Worm (Caenorhabditis elegans) whole organism, L2 larva: ENCODE measurements around the gene T04C12.7.

ENCODE experiments used
- C34F6.9 ChIP-seq: fragments of 150-350 bp; optimal IDR thresholded peaks from 2 replicates; lab custom pipeline; 2014; ENCODE audit warnings: missing biosample characterization, missing genetic modification characterization
- F13H6.1 ChIP-seq: sonication (generic microtip); optimal IDR thresholded peaks from 2 replicates; lab custom pipeline; 2016; ENCODE audit warnings: missing genetic modification characterization, missing compliant biosample characterization
- ZK546.5 ChIP-seq: sonication (generic microtip); optimal IDR thresholded peaks from 2 replicates; lab custom pipeline; 2017; ENCODE audit warnings: missing biosample characterization, missing genetic modification characterization
- blmp-1 ChIP-seq: sonication (generic microtip); optimal IDR thresholded peaks from 2 replicates; lab custom pipeline; 2017; ENCODE audit warnings: missing genetic modification characterization, mild to moderate bottlenecking, missing compliant biosample characterization, antibody characterized with exemption, moderate library complexity; ENCODE audit not compliant: insufficient read depth
- ceh-16 ChIP-seq: fragments of 150-350 bp; optimal IDR thresholded peaks from 2 replicates; lab custom pipeline; 2014; ENCODE audit warnings: missing biosample characterization, missing genetic modification characterization
- crh-2 ChIP-seq: sonication (generic microtip); optimal IDR thresholded peaks from 2 replicates; lab custom pipeline; 2017; ENCODE audit warnings: missing biosample characterization, missing genetic modification characterization
- egl-27 ChIP-seq: sonication (generic microtip); optimal IDR thresholded peaks from 3 replicates; lab custom pipeline; 2017; ENCODE audit warnings: missing biosample characterization, missing genetic modification reagents, missing genetic modification characterization
- elt-3 ChIP-seq: sonication (generic microtip); optimal IDR thresholded peaks from 2 replicates; lab custom pipeline; 2017; ENCODE audit warnings: missing biosample characterization, missing genetic modification characterization
- lin-13 ChIP-seq: fragments of 150-350 bp; optimal IDR thresholded peaks from 2 replicates; lab custom pipeline; 2014; ENCODE audit warnings: missing biosample characterization, missing genetic modification reagents, missing genetic modification characterization
- lin-39 ChIP-seq: fragments of 150-350 bp; optimal IDR thresholded peaks from 2 replicates; lab custom pipeline; 2014; ENCODE audit warnings: missing biosample characterization, missing genetic modification reagents, missing genetic modification characterization
- lsy-2 ChIP-seq, 2 experiments: fragments of 150-350 bp in 1 of 2; sonication (generic microtip) in 1 of 2; optimal IDR thresholded peaks; 2 replicates each; lab custom pipeline; 2014 to 2017; ENCODE audit warnings: missing biosample characterization in 2 of 2, missing genetic modification characterization in 2 of 2
- mdl-1 ChIP-seq, 2 experiments: fragments of 150-350 bp in 1 of 2; sonication (generic microtip) in 1 of 2; optimal IDR thresholded peaks; 2 replicates each; lab custom pipeline; 2017; ENCODE audit warnings: missing biosample characterization in 2 of 2, missing genetic modification characterization in 2 of 2
- nhr-10 ChIP-seq: sonication (generic microtip); optimal IDR thresholded peaks from 2 replicates; lab custom pipeline; 2017; ENCODE audit warnings: missing biosample characterization, missing genetic modification characterization
- nhr-11 ChIP-seq: fragments of 150-350 bp; optimal IDR thresholded peaks from 2 replicates; lab custom pipeline; 2014; ENCODE audit warnings: missing biosample characterization, missing genetic modification characterization
- nhr-12 ChIP-seq: fragments of 150-350 bp; optimal IDR thresholded peaks from 2 replicates; lab custom pipeline; 2014; ENCODE audit warnings: missing biosample characterization, missing genetic modification characterization
- nhr-129 ChIP-seq: fragments of 150-350 bp; optimal IDR thresholded peaks from 2 replicates; lab custom pipeline; 2014; ENCODE audit warnings: missing biosample characterization, missing genetic modification characterization
- nhr-21 ChIP-seq: fragments of 150-350 bp; optimal IDR thresholded peaks from 2 replicates; lab custom pipeline; 2014; ENCODE audit warnings: missing biosample characterization, missing genetic modification characterization
- nhr-23 ChIP-seq: fragments of 150-350 bp; optimal IDR thresholded peaks from 2 replicates; lab custom pipeline; 2014; ENCODE audit warnings: missing biosample characterization, missing genetic modification reagents, missing genetic modification characterization
- nhr-237 ChIP-seq: fragments of 150-350 bp; optimal IDR thresholded peaks from 2 replicates; lab custom pipeline; 2014; ENCODE audit warnings: missing biosample characterization, missing genetic modification characterization
- nhr-25 ChIP-seq: fragments of 150-350 bp; sonication (generic microtip); optimal IDR thresholded peaks from 3 replicates; lab custom pipeline; 2014; ENCODE audit warnings: missing biosample characterization, missing genetic modification characterization
- nhr-77 ChIP-seq: fragments of 150-350 bp; optimal IDR thresholded peaks from 2 replicates; lab custom pipeline; 2014; ENCODE audit warnings: missing biosample characterization, missing genetic modification characterization
- peb-1 ChIP-seq: fragments of 150-350 bp; optimal IDR thresholded peaks from 2 replicates; lab custom pipeline; 2014; ENCODE audit warnings: missing biosample characterization, missing genetic modification characterization
- skn-1 ChIP-seq: sonication (generic microtip); optimal IDR thresholded peaks from 2 replicates; lab custom pipeline; 2017; ENCODE audit warnings: missing biosample characterization, missing genetic modification characterization
- sma-3 ChIP-seq: sonication (generic microtip); optimal IDR thresholded peaks from 2 replicates; lab custom pipeline; 2016; ENCODE audit warnings: missing genetic modification reagents, missing genetic modification characterization, missing compliant biosample characterization
- unc-39 ChIP-seq: fragments of 150-350 bp; optimal IDR thresholded peaks from 2 replicates; lab custom pipeline; 2014; ENCODE audit warnings: missing biosample characterization, missing genetic modification characterization
- unc-55 ChIP-seq: fragments of 150-350 bp; sonication (generic microtip); optimal IDR thresholded peaks from 3 replicates; lab custom pipeline; 2014; ENCODE audit warnings: missing biosample characterization, missing genetic modification reagents, missing genetic modification characterization
- unc-62 ChIP-seq: fragments of 150-350 bp; optimal IDR thresholded peaks from 2 replicates; lab custom pipeline; 2014; ENCODE audit warnings: missing biosample characterization, missing genetic modification reagents, missing genetic modification characterization
- ztf-1 ChIP-seq: fragments of 200-800 bp; sonication (Bioruptor generic); conservative IDR thresholded peaks from 2 replicates; pipeline ENCODE4 v1.3.6; 2022; ENCODE audit warnings: missing genetic modification characterization, missing compliant biosample characterization

The T04C12.7 gene

DNA sequence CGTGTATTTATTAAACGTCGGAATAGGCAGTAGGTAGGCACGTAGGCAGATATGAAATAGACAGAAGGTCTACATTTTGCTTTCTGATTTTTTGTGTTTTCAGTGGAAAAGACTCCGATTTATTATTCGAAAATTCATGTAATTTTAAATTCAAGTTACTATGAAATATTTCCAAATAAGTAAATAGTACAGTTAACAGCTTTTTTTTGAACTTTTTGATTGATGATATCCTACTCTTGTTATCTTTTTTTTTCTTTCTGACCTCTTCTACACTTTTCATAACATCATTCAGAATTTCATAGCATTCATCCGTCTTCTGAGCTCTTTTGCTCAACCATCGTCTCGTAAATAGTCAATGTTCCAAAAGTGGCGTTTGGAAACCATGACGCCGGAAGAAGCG is 44.7 kb downstream of the T04C12.7 start, which contains the start of gene cdkl-1:
cdkl-1 (plus strand) TSS at position 301 of the 400 bp plus-strand sequence.
- TF ChIP-seq nhr-12 (tag; lab: Kevin White, UChicago) (no peak), nhr-77 (tag; lab: Kevin White, UChicago) (no peak), mdl-1 (tag; optimal IDR thresholded peaks at IDR 0.05; lab: Kevin White, UChicago) (no peak), nhr-11 (tag; lab: Kevin White, UChicago) (no peak), unc-62 (GFP tag; lab: Kevin White, UChicago) (no peak), nhr-10 (tag; lab: Kevin White, UChicago) (no peak), lin-13 (no peak), crh-2 (tag; lab: Kevin White, UChicago) (no peak), unc-39 (tag; lab: Kevin White, UChicago) (no peak), ceh-16 (tag; lab: Kevin White, UChicago) (no peak), nhr-21 (tag; lab: Kevin White, UChicago) (no peak), lsy-2 (tag; optimal IDR thresholded peaks at IDR 0.05; lab: Kevin White, UChicago) (no peak), peb-1 (tag; lab: Kevin White, UChicago) (no peak), sma-3 (GFP tag; lab: Kevin White, UChicago) (no peak), ZK546.5 (tag; lab: Kevin White, UChicago) (no peak), egl-27 (no peak), nhr-25 (tag; lab: Kevin White, UChicago) (no peak), skn-1 (tag; lab: Kevin White, UChicago) (no peak), nhr-129 (tag; lab: Kevin White, UChicago) (no peak)

DNA sequence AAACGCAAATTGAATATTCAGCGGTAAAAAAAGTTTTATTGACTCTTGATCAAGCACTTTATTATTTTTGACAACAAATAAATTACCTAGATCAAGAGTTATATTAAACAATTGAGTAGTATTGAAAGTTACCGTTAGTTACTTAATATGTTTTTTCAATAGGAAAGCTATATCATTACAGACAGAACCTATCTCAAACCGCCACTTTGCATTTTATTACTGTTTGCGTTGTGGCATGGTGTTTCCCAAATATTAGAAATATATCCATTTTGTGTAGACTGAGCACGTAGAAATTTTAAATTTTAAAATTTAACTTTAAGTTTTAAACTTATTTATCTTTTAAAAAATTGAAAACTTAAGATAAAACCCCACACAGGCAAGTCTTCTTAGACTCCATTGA is 50.5 kb downstream of the T04C12.7 start:
- TF ChIP-seq unc-55 (GFP tag; lab: Kevin White, UChicago), result no peak
- no peak for TF ChIP-seq blmp-1 (tag; lab: Kevin White, UChicago)
- TF ChIP-seq ztf-1 (GFP tag; lab: Robert Waterston, UW), result no peak
- TF ChIP-seq elt-3 (tag; lab: Kevin White, UChicago), result no peak
- no peak for TF ChIP-seq C34F6.9 (tag; lab: Kevin White, UChicago)
- no peak for TF ChIP-seq lin-13
- TF ChIP-seq nhr-25 (tag; lab: Kevin White, UChicago), result no peak
- no peak for TF ChIP-seq nhr-23 (tag; lab: Kevin White, UChicago)
- TF ChIP-seq F13H6.1 (tag; lab: Kevin White, UChicago), result no peak
- TF ChIP-seq lin-39 (tag; lab: Kevin White, UChicago), result no peak
- no peak for TF ChIP-seq nhr-237 (tag; lab: Kevin White, UChicago)
- no peak for TF ChIP-seq unc-39 (tag; lab: Kevin White, UChicago)
